Worm (Caenorhabditis elegans) whole organism, L4 larva: ENCODE data around the gene nas-10.

Experiments used
- D1046.2 ChIP-seq: fragments of 200-800 bp; sonication (Bioruptor generic); IDR thresholded peaks from 2 replicates; pipeline ENCODE4 v1.3.6; 2022; ENCODE audit warnings: missing genetic modification characterization, missing compliant biosample characterization
- Y75B8A.6 ChIP-seq: fragments of 200-800 bp; sonication (Bioruptor generic); IDR thresholded peaks from 2 replicates; pipeline ENCODE4 v1.3.6; 2022; ENCODE audit warnings: missing genetic modification reagents, missing genetic modification characterization, missing compliant biosample characterization
- ZK337.2 ChIP-seq: fragments of 200-800 bp; sonication (Bioruptor generic); IDR thresholded peaks from 2 replicates; pipeline ENCODE4 v1.3.6; 2022; ENCODE audit warnings: missing genetic modification reagents, missing genetic modification characterization, missing compliant biosample characterization
- aha-1 ChIP-seq: fragments of 150-350 bp; peaks from one replicate; lab custom pipeline; 2014; ENCODE audit warnings: missing biosample characterization, missing genetic modification characterization
- ceh-20 ChIP-seq: fragments of 200-800 bp; sonication (Bioruptor generic); IDR thresholded peaks from 2 replicates; pipeline ENCODE4 v1.3.6; 2022; ENCODE audit warnings: missing genetic modification reagents, missing genetic modification characterization, missing compliant biosample characterization
- daf-16 ChIP-seq, 3 experiments: sonication (generic microtip); optimal IDR thresholded peaks; 2 replicates each; lab custom pipeline; 2016 to 2017; ENCODE audit warnings: missing genetic modification characterization in 3 of 3, missing genetic modification reagents in 3 of 3, mild to moderate bottlenecking in 2 of 3, missing compliant biosample characterization in 2 of 3, missing biosample characterization in 1 of 3, moderate library complexity in 1 of 3
- dmd-6 ChIP-seq: fragments of 200-800 bp; sonication (Bioruptor generic); IDR thresholded peaks from 2 replicates; pipeline ENCODE4 v1.3.6; 2022; ENCODE audit warnings: missing genetic modification reagents, missing genetic modification characterization, missing compliant biosample characterization
- dmd-8 ChIP-seq: fragments of 200-800 bp; sonication (Bioruptor generic); IDR thresholded peaks from 2 replicates; pipeline ENCODE4 v1.3.6; 2022; ENCODE audit warnings: missing genetic modification characterization, missing compliant biosample characterization
- dmd-9 ChIP-seq: fragments of 200-800 bp; sonication (Bioruptor generic); IDR thresholded peaks from 2 replicates; pipeline ENCODE4 v1.3.6; 2022; ENCODE audit warnings: missing genetic modification reagents, missing genetic modification characterization, missing compliant biosample characterization
- dve-1 ChIP-seq: sonication (generic microtip); optimal IDR thresholded peaks from 2 replicates; lab custom pipeline; 2017; ENCODE audit warnings: antibody characterized with exemption, mild to moderate bottlenecking, missing genetic modification characterization, missing compliant biosample characterization; ENCODE audit not compliant: insufficient read depth
- hlh-11 ChIP-seq: fragments of 200-800 bp; sonication (Bioruptor generic); optimal IDR thresholded peaks from 2 replicates; lab custom pipeline; 2018; ENCODE audit warnings: mild to moderate bottlenecking, missing genetic modification characterization, missing compliant biosample characterization
- hmg-1.1 ChIP-seq: fragments of 200-800 bp; sonication (Bioruptor generic); IDR thresholded peaks from 2 replicates; pipeline ENCODE4 v1.3.6; 2022; ENCODE audit warnings: missing genetic modification reagents, missing genetic modification characterization, missing compliant biosample characterization
- lin-1 ChIP-seq: fragments of 200-800 bp; sonication (Bioruptor generic); IDR thresholded peaks from 2 replicates; pipeline ENCODE4 v1.3.6; 2022; ENCODE audit warnings: missing genetic modification reagents, missing genetic modification characterization, missing compliant biosample characterization
- lin-29 ChIP-seq: fragments of 200-800 bp; sonication (Bioruptor generic); IDR thresholded peaks from 2 replicates; pipeline ENCODE4 v1.3.6; 2022; ENCODE audit warnings: missing genetic modification reagents, missing genetic modification characterization, missing compliant biosample characterization
- lin-39 ChIP-seq: fragments of 150-350 bp; optimal IDR thresholded peaks from 2 replicates; lab custom pipeline; 2014; ENCODE audit warnings: missing biosample characterization, missing genetic modification reagents, missing genetic modification characterization
- nhr-10 ChIP-seq: fragments of 150-350 bp; optimal IDR thresholded peaks from 2 replicates; lab custom pipeline; 2014; ENCODE audit warnings: missing biosample characterization, missing genetic modification characterization
- nhr-111 ChIP-seq: fragments of 200-800 bp; sonication (Bioruptor generic); optimal IDR thresholded peaks from 2 replicates; lab custom pipeline; 2018; ENCODE audit warnings: mild to moderate bottlenecking, missing genetic modification characterization, missing compliant biosample characterization
- nhr-25 ChIP-seq: sonication (generic microtip); optimal IDR thresholded peaks from 2 replicates; lab custom pipeline; 2017; ENCODE audit warnings: missing genetic modification characterization, mild to moderate bottlenecking, missing compliant biosample characterization, antibody characterized with exemption, moderate library complexity, borderline replicate concordance; ENCODE audit not compliant: insufficient read depth
- nhr-28 ChIP-seq: fragments of 150-350 bp; optimal IDR thresholded peaks from 2 replicates; lab custom pipeline; 2014; ENCODE audit warnings: missing biosample characterization, missing genetic modification characterization
- nhr-48 ChIP-seq: sonication (generic microtip); optimal IDR thresholded peaks from 2 replicates; lab custom pipeline; 2016; ENCODE audit warnings: mild to moderate bottlenecking, missing genetic modification characterization, missing compliant biosample characterization
- php-3 ChIP-seq: fragments of 200-800 bp; sonication (Bioruptor generic); IDR thresholded peaks from 2 replicates; pipeline ENCODE4 v1.3.6; 2022; ENCODE audit warnings: missing genetic modification reagents, missing genetic modification characterization, missing compliant biosample characterization
- pqm-1 ChIP-seq: sonication (generic microtip); optimal IDR thresholded peaks from 2 replicates; lab custom pipeline; 2017; ENCODE audit warnings: missing biosample characterization, missing genetic modification characterization
- rbr-2 ChIP-seq: sonication (generic microtip); optimal IDR thresholded peaks from 2 replicates; lab custom pipeline; 2016; ENCODE audit warnings: missing genotype, missing genetic modification characterization, missing compliant biosample characterization
- saeg-2 ChIP-seq: fragments of 200-800 bp; sonication (Bioruptor generic); IDR thresholded peaks from 2 replicates; pipeline ENCODE4 v1.3.6; 2022; ENCODE audit warnings: missing genetic modification reagents, missing genetic modification characterization, missing compliant biosample characterization
- set-16 ChIP-seq: fragments of 200-800 bp; sonication (Bioruptor generic); IDR thresholded peaks from 2 replicates; pipeline ENCODE4 v1.3.6; 2022; ENCODE audit warnings: missing genetic modification reagents, missing genetic modification characterization, missing compliant biosample characterization
- spr-1 ChIP-seq: sonication (generic microtip); optimal IDR thresholded peaks from 2 replicates; lab custom pipeline; 2016; ENCODE audit warnings: mild to moderate bottlenecking, missing genetic modification characterization, missing compliant biosample characterization
- tag-97 ChIP-seq: fragments of 200-800 bp; sonication (Bioruptor generic); IDR thresholded peaks from 2 replicates; pipeline ENCODE4 v1.3.6; 2022; ENCODE audit warnings: missing genetic modification characterization, missing compliant biosample characterization
- unc-39 ChIP-seq: sonication (generic microtip); optimal IDR thresholded peaks from 2 replicates; lab custom pipeline; 2017; ENCODE audit warnings: missing biosample characterization, missing genetic modification characterization
- unc-62 ChIP-seq, 3 experiments: fragments of 150-350 bp in 1 of 3; sonication (generic microtip); optimal IDR thresholded peaks in 2 of 3; peaks in 1 of 3; 1 replicate in 1 of 3; 2 replicates in 2 of 3; lab custom pipeline; 2014 to 2017; ENCODE audit warnings: missing biosample characterization in 3 of 3, missing genetic modification characterization in 3 of 3, missing genetic modification reagents in 3 of 3, missing genotype in 1 of 3
- zfp-2 ChIP-seq: sonication (generic microtip); optimal IDR thresholded peaks from 2 replicates; lab custom pipeline; 2016; ENCODE audit warnings: mild to moderate bottlenecking, missing genetic modification characterization, missing compliant biosample characterization
- zfp-3 ChIP-seq: fragments of 200-800 bp; sonication (Bioruptor generic); conservative IDR thresholded peaks from 2 replicates; pipeline ENCODE4 v1.3.6; 2022; ENCODE audit warnings: missing genetic modification reagents, missing genetic modification characterization, missing compliant biosample characterization

nas-10 gene

ce11 chrX:11003701-11004100, 40.4 kb upstream of the nas-10 start:
- TF ChIP-seq set-16 (GFP tag; lab: Robert Waterston, UW) (no peak), lin-39 (tag; lab: Kevin White, UChicago) (no peak), unc-39 (tag; lab: Kevin White, UChicago) (no peak), lin-1 (GFP tag; lab: Robert Waterston, UW) (no peak)

- TF ChIP-seq dve-1 (tag; lab: Kevin White, UChicago) (no peak), lin-29 (GFP tag; lab: Robert Waterston, UW) (no peak)
Observed at ce11 chrX:11001750-11002149, 38.4 kb upstream of the nas-10 start, which contains the start of gene col-177. Gene col-177, minus strand, starts transcription at chrX:11001850.

ce11 chrX:10999176-10999575, 35.9 kb upstream of the nas-10 start, which contains the start of gene F59F3.6:
Gene F59F3.6, minus strand, starts transcription at chrX:10999276.
- TF ChIP-seq nhr-10 = no peak
- TF ChIP-seq aha-1 (tag; lab: Kevin White, UChicago) = peak; percentile 45

- peak; percentile 64 for TF ChIP-seq aha-1 (tag; lab: Kevin White, UChicago)
- TF ChIP-seq nhr-48 (tag; lab: Kevin White, UChicago) = no peak
- TF ChIP-seq pqm-1 (tag; lab: Kevin White, UChicago) = peak; percentile 23
- no peak for TF ChIP-seq D1046.2
- TF ChIP-seq dve-1 (tag; lab: Kevin White, UChicago) = peak; percentile 38
Observed at ce11 chrX:10992177-10992576, 28.9 kb upstream of the nas-10 start, which contains the start of gene ver-3. Gene ver-3, plus strand, starts transcription at chrX:10992477.

ce11 chrX:10991352-10992172, 28.3 kb upstream of the nas-10 start:
- no peak for TF ChIP-seq ZK337.2
- TF ChIP-seq ceh-20 = no peak
- TF ChIP-seq unc-62 (GFP tag; optimal IDR thresholded peaks at IDR 0.05 in 1 of 2; lab: Kevin White, UChicago) = peak in 1 of 2 experiments; percentile 94
- no peak for TF ChIP-seq unc-62 (tag; optimal IDR thresholded peaks at IDR 0.05; lab: Kevin White, UChicago)

ce11 chrX:10990855-10991176, 27.5 kb upstream of the nas-10 start:
- TF ChIP-seq dmd-8 (GFP tag; lab: Robert Waterston, UW) (no peak), unc-62 (GFP tag; optimal IDR thresholded peaks at IDR 0.05 in 1 of 2; lab: Kevin White, UChicago) (peak in 1 of 2 experiments; percentile 94), unc-62 (tag; optimal IDR thresholded peaks at IDR 0.05; lab: Kevin White, UChicago) (no peak), zfp-3 (GFP tag; lab: Robert Waterston, UW) (no peak), Y75B8A.6 (GFP tag; lab: Robert Waterston, UW) (no peak), dmd-9 (GFP tag; lab: Robert Waterston, UW) (no peak), rbr-2 (tag; lab: Kevin White, UChicago) (no peak), nhr-25 (tag; lab: Kevin White, UChicago) (no peak)

- no peak for TF ChIP-seq nhr-48 (tag; lab: Kevin White, UChicago)
- TF ChIP-seq php-3 (GFP tag; lab: Robert Waterston, UW) = peak; percentile 68
- TF ChIP-seq hmg-1.1 (GFP tag; lab: Robert Waterston, UW) = peak; percentile 42; the same call in 1 of the 2 replicates
- peak; percentile 20; the same call in 1 of the 2 replicates for TF ChIP-seq dmd-6 (GFP tag; lab: Robert Waterston, UW)
- TF ChIP-seq spr-1 (tag; lab: Kevin White, UChicago) = no peak
- peak; percentile 74 for TF ChIP-seq aha-1 (tag; lab: Kevin White, UChicago)
- no peak for TF ChIP-seq nhr-111 (GFP tag; lab: Kevin White, UChicago)
- no peak for TF ChIP-seq zfp-2 (tag; lab: Kevin White, UChicago)
- peak; percentile 7 for TF ChIP-seq nhr-28
- TF ChIP-seq tag-97 (GFP tag; lab: Robert Waterston, UW) = 0 out of 2 replicates have a peak, but pooled peaks have one; percentile 29
- 0 out of 2 replicates have a peak, but pooled peaks have one; percentile 11 for TF ChIP-seq saeg-2 (GFP tag; lab: Robert Waterston, UW)
- TF ChIP-seq hlh-11 = peak; percentile 48
- peak; percentile 29 for TF ChIP-seq dve-1 (tag; lab: Kevin White, UChicago)
- no peak for TF ChIP-seq daf-16 (GFP tag; optimal IDR thresholded peaks at IDR 0.05; lab: Kevin White, UChicago)
- TF ChIP-seq daf-16 (tag; optimal IDR thresholded peaks at IDR 0.05; lab: Kevin White, UChicago) = peak; percentile 88
Observed at ce11 chrX:10990159-10990854, 27.0 kb upstream of the nas-10 start.
